Worm (Caenorhabditis elegans) whole organism, late embryonic: Measurements from ENCODE around the gene odr-2.
A peak's percentile ranks its signal among the peaks of the same experiment; 100 is the strongest.

Experiments used
- C08G9.2 ChIP-seq: sonication (generic microtip); optimal IDR thresholded peaks from 2 replicates; lab custom pipeline; 2016; ENCODE audit warnings: mild to moderate bottlenecking, missing genetic modification characterization, moderate library complexity, missing compliant biosample characterization
- C38D4.7 ChIP-seq: fragments of 200-800 bp; sonication (Bioruptor generic); optimal IDR thresholded peaks from 2 replicates; lab custom pipeline; 2018; ENCODE audit warnings: mild to moderate bottlenecking, missing genetic modification characterization, moderate library complexity, missing compliant biosample characterization
- F13H6.1 ChIP-seq: sonication (generic microtip); optimal IDR thresholded peaks from 2 replicates; lab custom pipeline; 2016; ENCODE audit warnings: missing genetic modification characterization, missing compliant biosample characterization
- K02D7.2 ChIP-seq: sonication (generic microtip); optimal IDR thresholded peaks from 2 replicates; lab custom pipeline; 2017; ENCODE audit warnings: mild to moderate bottlenecking, missing genetic modification characterization, missing compliant biosample characterization
- K09A11.1 ChIP-seq: sonication (generic microtip); optimal IDR thresholded peaks from 2 replicates; lab custom pipeline; 2017; ENCODE audit warnings: antibody characterized with exemption, mild to moderate bottlenecking, missing genetic modification characterization, missing compliant biosample characterization; ENCODE audit not compliant: insufficient read depth
- T23F11.4 ChIP-seq: fragments of 200-800 bp; sonication (Bioruptor generic); optimal IDR thresholded peaks from 2 replicates; lab custom pipeline; 2018; ENCODE audit warnings: mild to moderate bottlenecking, missing genetic modification characterization, missing compliant biosample characterization
- Y22D7AL.16 ChIP-seq: sonication (generic microtip); optimal IDR thresholded peaks from 2 replicates; lab custom pipeline; 2016; ENCODE audit warnings: missing genetic modification characterization, missing compliant biosample characterization
- ahr-1 ChIP-seq: sonication (generic microtip); optimal IDR thresholded peaks from 2 replicates; lab custom pipeline; 2016; ENCODE audit warnings: missing genetic modification characterization, missing compliant biosample characterization
- ama-1 ChIP-seq: fragments of 150-350 bp; optimal IDR thresholded peaks from 2 replicates; lab custom pipeline; 2014
- ceh-14 ChIP-seq: sonication (generic microtip); optimal IDR thresholded peaks from 2 replicates; lab custom pipeline; 2016; ENCODE audit warnings: missing genotype, missing genetic modification characterization, missing compliant biosample characterization
- ceh-19 ChIP-seq: fragments of 200-800 bp; sonication (Bioruptor generic); optimal IDR thresholded peaks from 2 replicates; lab custom pipeline; 2018; ENCODE audit warnings: mild to moderate bottlenecking, missing genetic modification characterization, missing compliant biosample characterization
- ceh-2 ChIP-seq: sonication (generic microtip); optimal IDR thresholded peaks from 2 replicates; lab custom pipeline; 2016; ENCODE audit warnings: missing genotype, missing genetic modification characterization, missing compliant biosample characterization
- ceh-22 ChIP-seq: sonication (generic microtip); optimal IDR thresholded peaks from 2 replicates; lab custom pipeline; 2017; ENCODE audit warnings: missing biosample characterization, missing genetic modification characterization
- ceh-24 ChIP-seq: sonication (generic microtip); optimal IDR thresholded peaks from 2 replicates; lab custom pipeline; 2016; ENCODE audit warnings: mild to moderate bottlenecking, missing genetic modification characterization, missing compliant biosample characterization
- ceh-31 ChIP-seq: sonication (generic microtip); optimal IDR thresholded peaks from 2 replicates; lab custom pipeline; 2016; ENCODE audit warnings: missing genetic modification characterization, missing compliant biosample characterization
- ceh-45 ChIP-seq: fragments of 200-800 bp; sonication (Bioruptor generic); IDR thresholded peaks from 2 replicates; pipeline ENCODE4 v1.3.6; 2022; ENCODE audit warnings: missing genetic modification reagents, missing genetic modification characterization, missing compliant biosample characterization
- che-1 ChIP-seq: sonication (generic microtip); optimal IDR thresholded peaks from 2 replicates; lab custom pipeline; 2016; ENCODE audit warnings: mild to moderate bottlenecking, missing genetic modification characterization, missing compliant biosample characterization
- dmd-4 ChIP-seq: sonication (generic microtip); optimal IDR thresholded peaks from 2 replicates; lab custom pipeline; 2016; ENCODE audit warnings: borderline replicate concordance, missing genetic modification characterization, missing compliant biosample characterization
- elt-2 ChIP-seq: sonication (generic microtip); optimal IDR thresholded peaks from 2 replicates; lab custom pipeline; 2016; ENCODE audit warnings: missing genetic modification reagents, missing genetic modification characterization, missing compliant biosample characterization
- ets-4 ChIP-seq: sonication (generic microtip); optimal IDR thresholded peaks from 2 replicates; lab custom pipeline; 2016; ENCODE audit warnings: missing genetic modification characterization, missing compliant biosample characterization
- eyg-1 ChIP-seq: sonication (generic microtip); optimal IDR thresholded peaks from 2 replicates; lab custom pipeline; 2016; ENCODE audit warnings: missing genotype, missing genetic modification characterization, missing compliant biosample characterization
- fax-1 ChIP-seq: sonication (generic microtip); optimal IDR thresholded peaks from 2 replicates; lab custom pipeline; 2016; ENCODE audit warnings: missing genotype, missing genetic modification characterization, missing compliant biosample characterization
- fkh-10 ChIP-seq: fragments of 150-350 bp; optimal IDR thresholded peaks from 2 replicates; lab custom pipeline; 2014; ENCODE audit warnings: missing biosample characterization, missing genetic modification reagents, missing genetic modification characterization
- fkh-6 ChIP-seq: sonication (generic microtip); optimal IDR thresholded peaks from 2 replicates; lab custom pipeline; 2016; ENCODE audit warnings: missing genetic modification characterization, missing compliant biosample characterization
- hlh-15 ChIP-seq: sonication (generic microtip); optimal IDR thresholded peaks from 2 replicates; lab custom pipeline; 2016; ENCODE audit warnings: missing genetic modification characterization, missing compliant biosample characterization
- hlh-6 ChIP-seq: sonication (generic microtip); optimal IDR thresholded peaks from 2 replicates; lab custom pipeline; 2016; ENCODE audit warnings: missing genotype, missing genetic modification characterization, missing compliant biosample characterization
- hlh-8 ChIP-seq: sonication (generic microtip); optimal IDR thresholded peaks from 2 replicates; lab custom pipeline; 2016; ENCODE audit warnings: missing genotype, missing genetic modification characterization, missing compliant biosample characterization
- lim-6 ChIP-seq: sonication (generic microtip); optimal IDR thresholded peaks from 2 replicates; lab custom pipeline; 2016; ENCODE audit warnings: missing genetic modification characterization, missing compliant biosample characterization
- mec-3 ChIP-seq: sonication (generic microtip); optimal IDR thresholded peaks from 2 replicates; lab custom pipeline; 2016; ENCODE audit warnings: borderline replicate concordance, missing genetic modification characterization, missing compliant biosample characterization
- nfya-1 ChIP-seq: sonication (generic microtip); optimal IDR thresholded peaks from 2 replicates; lab custom pipeline; 2017; ENCODE audit warnings: missing genetic modification characterization, mild to moderate bottlenecking, missing compliant biosample characterization, antibody characterized with exemption, moderate library complexity
- nhr-232 ChIP-seq: sonication (generic microtip); optimal IDR thresholded peaks from 2 replicates; lab custom pipeline; 2016; ENCODE audit warnings: missing genetic modification characterization, missing compliant biosample characterization
- npax-4 ChIP-seq: sonication (generic microtip); optimal IDR thresholded peaks from 2 replicates; lab custom pipeline; 2016; ENCODE audit warnings: missing genetic modification characterization, missing compliant biosample characterization
- pha-2 ChIP-seq: sonication (generic microtip); optimal IDR thresholded peaks from 2 replicates; lab custom pipeline; 2017; ENCODE audit warnings: mild to moderate bottlenecking, missing genetic modification characterization, missing compliant biosample characterization
- pha-4 ChIP-seq: fragments of 150-350 bp; optimal IDR thresholded peaks from 2 replicates; lab custom pipeline; 2018; ENCODE audit warnings: missing biosample characterization, missing genetic modification reagents, missing genetic modification characterization
- pqm-1 ChIP-seq: sonication (generic microtip); optimal IDR thresholded peaks from 2 replicates; lab custom pipeline; 2016; ENCODE audit warnings: missing genetic modification characterization, missing compliant biosample characterization
- ref-2 ChIP-seq: sonication (generic microtip); optimal IDR thresholded peaks from 2 replicates; lab custom pipeline; 2016; ENCODE audit warnings: missing genetic modification characterization, missing compliant biosample characterization
- rnt-1 ChIP-seq: sonication (generic microtip); optimal IDR thresholded peaks from 2 replicates; lab custom pipeline; 2016; ENCODE audit warnings: missing genetic modification characterization, missing compliant biosample characterization
- sox-2 ChIP-seq: fragments of 200-800 bp; sonication (Bioruptor generic); IDR thresholded peaks from 2 replicates; pipeline ENCODE4 v1.3.6; 2022; ENCODE audit warnings: missing genetic modification reagents, missing genetic modification characterization, missing compliant biosample characterization
- sox-4 ChIP-seq: sonication (generic microtip); optimal IDR thresholded peaks from 2 replicates; lab custom pipeline; 2017; ENCODE audit warnings: mild to moderate bottlenecking, missing genetic modification characterization, inconsistent platforms, missing compliant biosample characterization
- syd-9 ChIP-seq: sonication (generic microtip); optimal IDR thresholded peaks from 2 replicates; lab custom pipeline; 2016; ENCODE audit warnings: mild to moderate bottlenecking, missing genetic modification characterization, moderate library complexity, missing compliant biosample characterization
- tbx-2 ChIP-seq: sonication (generic microtip); optimal IDR thresholded peaks from 2 replicates; lab custom pipeline; 2016; ENCODE audit warnings: missing genetic modification characterization, missing compliant biosample characterization
- tbx-7 ChIP-seq: sonication (generic microtip); optimal IDR thresholded peaks from 2 replicates; lab custom pipeline; 2016; ENCODE audit warnings: missing genotype, missing genetic modification characterization, missing compliant biosample characterization
- ttx-3 ChIP-seq: sonication (generic microtip); optimal IDR thresholded peaks from 2 replicates; lab custom pipeline; 2016; ENCODE audit warnings: missing genetic modification reagents, missing genetic modification characterization, missing compliant biosample characterization
- unc-3 ChIP-seq, 2 experiments: fragments of 200-800 bp in 1 of 2; sonication (Bioruptor generic) in 1 of 2; sonication (generic microtip) in 1 of 2; conservative IDR thresholded peaks in 1 of 2; optimal IDR thresholded peaks in 1 of 2; 2 replicates each; pipeline versions ENCODE4 v1.3.6 to Lab custom; 2016 to 2022; ENCODE audit warnings: missing compliant biosample characterization in 2 of 2, missing genetic modification characterization in 2 of 2, missing genetic modification reagents in 1 of 2
- unc-42 ChIP-seq: sonication (generic microtip); optimal IDR thresholded peaks from 2 replicates; lab custom pipeline; 2016; ENCODE audit warnings: missing genotype, missing genetic modification characterization, missing compliant biosample characterization
- unc-86 ChIP-seq: sonication (generic microtip); optimal IDR thresholded peaks from 2 replicates; lab custom pipeline; 2016; ENCODE audit warnings: missing genetic modification characterization, missing compliant biosample characterization
- zip-5 ChIP-seq: sonication (generic microtip); optimal IDR thresholded peaks from 2 replicates; lab custom pipeline; 2016; ENCODE audit warnings: missing genetic modification characterization, missing compliant biosample characterization
- ztf-16 ChIP-seq: sonication (generic microtip); optimal IDR thresholded peaks from 2 replicates; lab custom pipeline; 2017; ENCODE audit warnings: missing genetic modification characterization, missing compliant biosample characterization

odr-2 gene

ce11 chrV:7078765-7079164 lies 24.6 kb upstream of the odr-2 start:
- no peak for TF ChIP-seq eyg-1
- no peak for TF ChIP-seq fkh-6 (tag; lab: Kevin White, UChicago)
- TF ChIP-seq sox-2 (GFP tag; lab: Robert Waterston, UW): no peak

- no peak for TF ChIP-seq Y22D7AL.16
- no peak for TF ChIP-seq ama-1 (lab: Kevin White, UChicago)
- TF ChIP-seq syd-9: no peak
Measured at ce11 chrV:7079388-7079787, 24.0 kb upstream of the odr-2 start.

ce11 chrV:7084612-7085139 lies 18.7 kb upstream of the odr-2 start, which contains the start of gene mys-1:
mys-1 (minus strand) TSS chrV:7084662.
- TF ChIP-seq ceh-22 (no peak), ceh-19 (GFP tag; lab: Kevin White, UChicago) (no peak), hlh-8 (tag; lab: Kevin White, UChicago) (peak; percentile 78), rnt-1 (peak; percentile 42), tbx-2 (tag; lab: Kevin White, UChicago) (peak; percentile 86), sox-2 (GFP tag; lab: Robert Waterston, UW) (no peak), fkh-10 (GFP tag; lab: Kevin White, UChicago) (no peak), ceh-31 (tag; lab: Kevin White, UChicago) (peak; percentile 89), pqm-1 (tag; lab: Kevin White, UChicago) (peak; percentile 63), fkh-6 (tag; lab: Kevin White, UChicago) (no peak), K02D7.2 (tag; lab: Kevin White, UChicago) (no peak), nfya-1 (no peak), zip-5 (tag; lab: Kevin White, UChicago) (peak; percentile 77), ahr-1 (tag; lab: Kevin White, UChicago) (no peak), unc-3 (GFP tag; conservative IDR thresholded peaks at IDR 0.05; lab: Robert Waterston, UW) (0 out of 2 replicates have a peak, but pooled peaks have one; percentile 32), unc-3 (tag; optimal IDR thresholded peaks at IDR 0.05; lab: Kevin White, UChicago) (no peak), ztf-16 (tag; lab: Kevin White, UChicago) (peak; percentile 27), mec-3 (peak; percentile 72), syd-9 (no peak), hlh-6 (tag; lab: Kevin White, UChicago) (no peak), sox-4 (tag; lab: Kevin White, UChicago) (no peak), dmd-4 (no peak), nhr-232 (no peak), C38D4.7 (GFP tag; lab: Kevin White, UChicago) (no peak), fax-1 (tag; lab: Kevin White, UChicago) (peak; percentile 63), ttx-3 (tag; lab: Kevin White, UChicago) (no peak), ets-4 (tag; lab: Kevin White, UChicago) (peak; percentile 89), lim-6 (tag; lab: Kevin White, UChicago) (peak; percentile 43), ceh-14 (tag; lab: Kevin White, UChicago) (peak; percentile 72), pha-4 (no peak), K09A11.1 (tag; lab: Kevin White, UChicago) (no peak), ceh-24 (tag; lab: Kevin White, UChicago) (no peak), unc-42 (tag; lab: Kevin White, UChicago) (peak; percentile 30), ref-2 (peak; percentile 73), F13H6.1 (tag; lab: Kevin White, UChicago) (peak; percentile 17), pha-2 (peak; percentile 36), eyg-1 (peak; percentile 21), ceh-45 (GFP tag; lab: Robert Waterston, UW) (no peak), che-1 (tag; lab: Kevin White, UChicago) (no peak), unc-86 (peak; percentile 1), tbx-7 (peak; percentile 81), elt-2 (peak; percentile 38), T23F11.4 (no peak), C08G9.2 (peak; percentile 92), hlh-15 (tag; lab: Kevin White, UChicago) (no peak), ceh-2 (peak; percentile 88), npax-4 (tag; lab: Kevin White, UChicago) (no peak), Y22D7AL.16 (no peak)
